Worm (Caenorhabditis elegans): Measurements from ENCODE around the gene F32E10.5.

DNA sequence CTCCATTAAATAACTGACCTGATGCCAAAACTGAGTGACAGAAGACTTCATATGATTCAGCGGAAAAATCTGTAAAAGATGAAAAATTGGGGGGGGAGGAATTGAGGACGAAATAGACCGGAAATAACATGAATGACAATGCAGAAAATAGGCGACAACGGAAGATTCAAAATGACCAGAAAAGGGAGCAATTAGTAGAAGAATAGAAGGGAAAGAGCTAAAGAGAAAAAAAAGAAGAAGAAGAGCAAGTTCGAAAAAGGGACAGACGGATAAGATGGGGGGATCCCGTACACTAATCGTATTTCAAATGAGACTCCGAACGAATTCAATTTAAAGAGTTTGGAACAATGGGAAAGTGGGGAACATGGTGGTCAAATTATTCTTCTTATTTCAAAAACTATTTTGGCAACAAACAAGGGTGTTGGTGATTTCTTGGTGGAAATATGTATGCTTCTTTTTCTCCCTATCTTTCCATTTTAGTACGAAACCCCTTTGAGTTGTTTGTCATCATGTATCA lies 35.6 kb downstream of the F32E10.5 start, which contains the start of gene R05G6.10:
- TF ChIP-seq nhr-11 (tag; optimal IDR thresholded peaks at IDR 0.05), result no peak
- no peak for TF ChIP-seq C34F6.9 (tag; optimal IDR thresholded peaks at IDR 0.05)
- no peak for TF ChIP-seq lin-13 (GFP tag; optimal IDR thresholded peaks at IDR 0.05)
- TF ChIP-seq R02D3.7 (tag; optimal IDR thresholded peaks at IDR 0.05), result no peak
- TF ChIP-seq snpc-4 (tag; optimal IDR thresholded peaks at IDR 0.05), result no peak
- no peak for TF ChIP-seq egl-27 (tag; optimal IDR thresholded peaks at IDR 0.05)
- TF ChIP-seq unc-39 (tag; optimal IDR thresholded peaks at IDR 0.05), result no peak
- no peak for TF ChIP-seq ceh-82 (tag; optimal IDR thresholded peaks at IDR 0.05)
- TF ChIP-seq nhr-237 (tag; optimal IDR thresholded peaks at IDR 0.05), result no peak
- no peak for TF ChIP-seq lsy-2 (tag; optimal IDR thresholded peaks at IDR 0.05)
- TF ChIP-seq unc-62 (GFP tag; optimal IDR thresholded peaks at IDR 0.05), result no peak
- TF ChIP-seq nhr-77 (tag; optimal IDR thresholded peaks at IDR 0.05), result no peak
